Fruit fly (Drosophila melanogaster) whole organism, wandering third instar larva: Measurements from ENCODE around the gene CG15141.

Source experiments
- Abd-B ChIP-seq: fragments of >200 bp; optimal IDR thresholded peaks from 2 replicates; lab custom pipeline; 2017; ENCODE audit warnings: missing biosample characterization, missing genetic modification characterization
- CG9705 ChIP-seq: fragments of 200-800 bp; sonication (Bioruptor generic); optimal IDR thresholded peaks from 2 replicates; lab custom pipeline; 2018; ENCODE audit warnings: missing biosample characterization, mild to moderate bottlenecking, missing genetic modification characterization
- CrebA ChIP-seq: fragments of 200-800 bp; sonication (Bioruptor generic); optimal IDR thresholded peaks from 2 replicates; lab custom pipeline; 2016; ENCODE audit warnings: missing biosample characterization, mild to moderate bottlenecking, missing genetic modification characterization, borderline replicate concordance
- Dfd ChIP-seq: fragments of >200 bp; optimal IDR thresholded peaks from 2 replicates; lab custom pipeline; 2017; ENCODE audit warnings: missing biosample characterization, missing genetic modification characterization
- Dif ChIP-seq: fragments of 200-275, 200-300 bp; sonication (Bioruptor generic); optimal IDR thresholded peaks from 2 replicates; lab custom pipeline; 2018; ENCODE audit warnings: missing biosample characterization, missing genetic modification characterization; ENCODE audit not compliant: partially characterized antibody
- HLH106 ChIP-seq: fragments of 200-800 bp; optimal IDR thresholded peaks from 3 replicates; lab custom pipeline; 2019; ENCODE audit warnings: missing biosample characterization, mild to moderate bottlenecking, missing genetic modification characterization, moderate library complexity
- Hr78 ChIP-seq: fragments of >200 bp; optimal IDR thresholded peaks from 2 replicates; lab custom pipeline; 2017; ENCODE audit warnings: missing biosample characterization, missing genetic modification characterization
- Hr83 ChIP-seq: fragments of 200-300 bp; sonication (Bioruptor generic); optimal IDR thresholded peaks from 2 replicates; lab custom pipeline; 2016; ENCODE audit warnings: missing biosample characterization, mild to moderate bottlenecking, missing genetic modification characterization, moderate library complexity; ENCODE audit not compliant: poor library complexity, severe bottlenecking
- Jra ChIP-seq: sonication (Bioruptor generic); optimal IDR thresholded peaks from 2 replicates; lab custom pipeline; 2016; ENCODE audit warnings: missing biosample characterization, missing genetic modification characterization
- Mio ChIP-seq: sonication (Bioruptor generic); optimal IDR thresholded peaks from 2 replicates; lab custom pipeline; 2016; ENCODE audit warnings: missing biosample characterization, missing genetic modification characterization
- N ChIP-seq: fragments of >200 bp; optimal IDR thresholded peaks from 2 replicates; lab custom pipeline; 2018; ENCODE audit warnings: missing biosample characterization, missing external identifiers, missing genetic modification characterization
- OdsH ChIP-seq: fragments of 200-800 bp; sonication (Bioruptor generic); optimal IDR thresholded peaks from 2 replicates; lab custom pipeline; 2016; ENCODE audit warnings: missing biosample characterization, mild to moderate bottlenecking, missing genetic modification characterization
- Vsx2 ChIP-seq: fragments of 200-300, 225-300 bp; sonication (Bioruptor generic); optimal IDR thresholded peaks from 2 replicates; lab custom pipeline; 2018; ENCODE audit warnings: missing biosample characterization, missing genetic modification characterization; ENCODE audit not compliant: partially characterized antibody
- br ChIP-seq: fragments of 200-800 bp; sonication (Bioruptor generic); optimal IDR thresholded peaks from 2 replicates; lab custom pipeline; 2016; ENCODE audit warnings: missing biosample characterization, missing genetic modification characterization
- brk ChIP-seq: fragments of 200-800 bp; sonication (Bioruptor generic); optimal IDR thresholded peaks from 2 replicates; lab custom pipeline; 2016; ENCODE audit warnings: missing biosample characterization, mild to moderate bottlenecking, missing genetic modification characterization
- dl ChIP-seq, 2 experiments: fragments of 175-275, 200-275 bp in 1 of 2; fragments of 200-275 bp in 1 of 2; sonication (Bioruptor generic); optimal IDR thresholded peaks; lab custom pipeline; 2018; ENCODE audit warnings: mild to moderate bottlenecking in 2 of 2, missing biosample characterization in 2 of 2, missing genetic modification characterization in 2 of 2, moderate library complexity in 2 of 2; ENCODE audit not compliant: partially characterized antibody in 2 of 2, insufficient read depth in 1 of 2
- dmrt93B ChIP-seq: fragments of 200-800 bp; sonication (Bioruptor generic); optimal IDR thresholded peaks from 2 replicates; lab custom pipeline; 2018; ENCODE audit warnings: missing biosample characterization, mild to moderate bottlenecking, missing genetic modification characterization
- ey ChIP-seq: fragments of 200-800 bp; sonication (Bioruptor generic); optimal IDR thresholded peaks from 2 replicates; lab custom pipeline; 2016; ENCODE audit warnings: missing biosample characterization, missing genetic modification characterization
- foxo ChIP-seq, 2 experiments: fragments of 200-800 bp; sonication (Bioruptor generic); optimal IDR thresholded peaks; 2 replicates in 1 of 2; 3 replicates in 1 of 2; lab custom pipeline; 2016 to 2017; ENCODE audit warnings: missing biosample characterization in 2 of 2, missing genetic modification characterization in 2 of 2
- fru ChIP-seq: fragments of 200-800 bp; sonication (Bioruptor generic); optimal IDR thresholded peaks from 3 replicates; lab custom pipeline; 2016; ENCODE audit warnings: missing biosample characterization, mild to moderate bottlenecking, missing genetic modification characterization
- h ChIP-seq: fragments of 200-800 bp; sonication (Bioruptor generic); optimal IDR thresholded peaks from 3 replicates; lab custom pipeline; 2016; ENCODE audit warnings: missing biosample characterization, mild to moderate bottlenecking, missing genetic modification characterization
- jim ChIP-seq: fragments of 175-275, 200-325 bp; sonication (Bioruptor generic); optimal IDR thresholded peaks from 2 replicates; lab custom pipeline; 2016; ENCODE audit warnings: missing biosample characterization, mild to moderate bottlenecking, missing genetic modification characterization
- lola ChIP-seq: fragments of >200 bp; optimal IDR thresholded peaks from 2 replicates; lab custom pipeline; 2017; ENCODE audit warnings: missing biosample characterization, missing genetic modification characterization
- psq ChIP-seq: fragments of 200-800 bp; sonication (Bioruptor generic); optimal IDR thresholded peaks from 3 replicates; lab custom pipeline; 2017; ENCODE audit warnings: missing biosample characterization, mild to moderate bottlenecking, missing genetic modification characterization, moderate library complexity
- rgr ChIP-seq: fragments of 200-800 bp; sonication (Bioruptor generic); optimal IDR thresholded peaks from 3 replicates; lab custom pipeline; 2016; ENCODE audit warnings: missing biosample characterization, mild to moderate bottlenecking, missing genetic modification characterization
- tai ChIP-seq: sonication (Bioruptor generic); optimal IDR thresholded peaks from 2 replicates; lab custom pipeline; 2016; ENCODE audit warnings: missing biosample characterization, missing genetic modification characterization
- usp ChIP-seq: fragments of >200 bp; optimal IDR thresholded peaks from 2 replicates; lab custom pipeline; 2017; ENCODE audit warnings: missing biosample characterization, missing genetic modification characterization
- woc ChIP-seq: sonication (Bioruptor generic); optimal IDR thresholded peaks from 2 replicates; lab custom pipeline; 2016; ENCODE audit warnings: missing biosample characterization, mild to moderate bottlenecking, missing genetic modification characterization

The CG15141 gene

DNA sequence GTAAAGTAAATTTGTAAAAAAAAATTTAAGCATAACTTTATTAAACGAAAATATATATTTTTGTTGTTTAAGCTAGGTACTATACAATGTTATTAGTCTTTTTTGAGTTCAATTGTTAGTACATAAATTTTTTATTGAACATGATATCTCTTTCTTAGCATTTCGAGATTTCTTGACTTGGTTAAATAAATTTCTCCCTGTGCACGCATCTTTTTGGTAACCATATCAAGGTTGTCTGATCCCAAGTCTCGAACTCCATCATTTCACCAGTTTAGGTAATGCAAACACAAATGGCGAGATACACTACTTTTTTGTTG, 20.9 kb downstream of the CG15141 start:
- TF ChIP-seq woc (GFP tag; lab: Kevin White, UChicago) (peak; percentile 58), OdsH (GFP tag; lab: Kevin White, UChicago) (peak; percentile 68), dmrt93B (GFP tag; lab: Kevin White, UChicago) (no peak), Jra (GFP tag; lab: Kevin White, UChicago) (no peak), tai (GFP tag; lab: Kevin White, UChicago) (peak; percentile 46), ey (peak; percentile 49), Dif (GFP tag; lab: Kevin White, UChicago) (no peak), usp (GFP tag; lab: Kevin White, UChicago) (no peak), br (peak; percentile 39), lola (no peak), h (GFP tag; lab: Kevin White, UChicago) (peak; percentile 69), fru (peak; percentile 77), brk (peak; percentile 39), foxo (GFP tag; optimal IDR thresholded peaks at IDR 0.05; lab: Kevin White, UChicago) (peak in 1 of 2 experiments; percentile 73), dl (GFP tag; optimal IDR thresholded peaks at IDR 0.05; lab: Kevin White, UChicago; ENCODE audit: insufficient read depth in 1 of 2, partially characterized antibody in 2 of 2) (no peak), psq (GFP tag; lab: Kevin White, UChicago) (peak; percentile 24), rgr (GFP tag; lab: Kevin White, UChicago) (peak; percentile 66)

DNA sequence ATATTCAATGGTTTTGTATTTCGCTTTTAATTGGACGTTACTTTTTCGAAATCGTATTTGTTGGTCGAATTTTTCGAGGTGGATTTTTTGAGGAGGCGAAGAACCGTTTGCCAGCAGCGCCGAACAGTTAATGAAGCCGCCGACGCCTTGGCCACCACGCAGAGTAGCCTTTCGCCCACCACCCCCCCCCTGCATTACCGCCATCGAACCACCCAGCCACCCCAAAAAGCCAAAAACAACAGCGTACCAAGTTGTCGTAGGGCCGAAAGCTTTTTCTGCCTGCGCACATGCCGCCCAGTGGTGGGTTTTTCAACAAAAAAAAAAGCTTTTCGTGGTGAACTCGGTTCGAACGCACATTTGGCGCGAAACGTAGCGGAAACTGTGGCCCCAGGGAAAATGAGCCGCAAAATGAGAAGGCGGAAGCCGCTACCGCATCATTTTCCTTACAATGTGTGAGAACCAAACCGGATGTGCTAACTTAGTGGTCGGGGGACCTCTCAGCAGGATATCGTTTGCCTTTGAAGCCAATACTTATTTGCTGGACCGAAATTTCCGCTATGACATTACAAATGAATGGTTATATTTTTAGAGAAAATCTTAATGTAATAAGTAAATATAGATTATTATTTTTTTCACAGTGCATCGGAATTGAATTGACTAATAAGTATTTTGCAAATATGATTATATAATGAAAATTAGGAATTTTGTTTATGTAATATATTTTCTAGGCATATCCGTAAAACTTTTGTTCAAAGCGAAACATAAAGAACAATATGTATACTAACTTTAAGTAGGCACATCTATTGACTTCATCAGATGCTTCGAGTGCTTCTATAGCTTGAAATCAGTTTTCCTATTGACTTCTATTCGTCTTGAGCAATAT, 22.8 kb downstream of the CG15141 start, which contains the start of the genes Dif and CG5043:
Dif (minus strand) TSS at position 132 of the 883 bp plus-strand sequence.
CG5043 (plus strand) TSS at position 833 of the 883 bp plus-strand sequence.
- TF ChIP-seq Dif (GFP tag; lab: Kevin White, UChicago): peak; percentile 9
- TF ChIP-seq lola: no peak
- no peak for TF ChIP-seq ey
- no peak for TF ChIP-seq brk
- TF ChIP-seq br: no peak

DNA sequence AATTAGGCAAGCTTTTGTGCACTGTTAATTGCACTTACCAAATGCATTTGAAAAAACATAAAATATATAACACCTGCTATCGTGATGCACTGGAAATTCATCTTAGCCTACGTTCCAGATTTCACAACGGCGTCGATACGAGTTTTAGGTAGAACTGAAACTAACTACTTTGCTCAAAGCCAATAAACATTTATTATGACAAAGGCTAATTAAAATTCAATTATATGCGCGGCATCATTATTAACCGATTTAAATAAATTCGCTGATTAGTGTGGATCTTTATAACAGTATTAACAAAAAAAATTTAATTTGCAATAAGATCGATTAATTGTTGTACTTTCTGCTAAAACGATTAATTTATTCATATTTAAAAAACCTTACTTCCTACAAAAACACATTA, 26.1 kb downstream of the CG15141 start, which contains the start of gene CG33928:
CG33928 (minus strand) TSS at position 101 of the 400 bp plus-strand sequence.
- TF ChIP-seq CG9705 (GFP tag; lab: Kevin White, UChicago) (no peak), Hr83 (GFP tag; lab: Kevin White, UChicago) (no peak), dmrt93B (GFP tag; lab: Kevin White, UChicago) (no peak), usp (GFP tag; lab: Kevin White, UChicago) (no peak), brk (no peak), HLH106 (no peak), Mio (GFP tag; lab: Kevin White, UChicago) (no peak), jim (no peak), tai (GFP tag; lab: Kevin White, UChicago) (no peak), N (GFP tag; lab: Kevin White, UChicago) (no peak), Hr78 (no peak)

- peak; percentile 95 for TF ChIP-seq Dfd (GFP tag; lab: Kevin White, UChicago)
- no peak for TF ChIP-seq br
These were observed 27.2 kb downstream of the CG15141 start for dm6 chr2L:17437594-17437993.

- no peak for TF ChIP-seq dmrt93B (GFP tag; lab: Kevin White, UChicago)
- TF ChIP-seq OdsH (GFP tag; lab: Kevin White, UChicago): no peak
- TF ChIP-seq Dif (GFP tag; lab: Kevin White, UChicago): no peak
- no peak for TF ChIP-seq Vsx2 (GFP tag; lab: Kevin White, UChicago)
- no peak for TF ChIP-seq Abd-B (GFP tag; lab: Kevin White, UChicago)
- TF ChIP-seq CrebA (GFP tag; lab: Kevin White, UChicago): no peak
- no peak for TF ChIP-seq br
- TF ChIP-seq foxo (GFP tag; optimal IDR thresholded peaks at IDR 0.05; lab: Kevin White, UChicago): no peak
- TF ChIP-seq HLH106: no peak
These were observed 36.6 kb downstream of the CG15141 start for dm6 chr2L:17447071-17447470.
